Worm (Caenorhabditis elegans): ENCODE data around the gene rcq-5.

DNA sequence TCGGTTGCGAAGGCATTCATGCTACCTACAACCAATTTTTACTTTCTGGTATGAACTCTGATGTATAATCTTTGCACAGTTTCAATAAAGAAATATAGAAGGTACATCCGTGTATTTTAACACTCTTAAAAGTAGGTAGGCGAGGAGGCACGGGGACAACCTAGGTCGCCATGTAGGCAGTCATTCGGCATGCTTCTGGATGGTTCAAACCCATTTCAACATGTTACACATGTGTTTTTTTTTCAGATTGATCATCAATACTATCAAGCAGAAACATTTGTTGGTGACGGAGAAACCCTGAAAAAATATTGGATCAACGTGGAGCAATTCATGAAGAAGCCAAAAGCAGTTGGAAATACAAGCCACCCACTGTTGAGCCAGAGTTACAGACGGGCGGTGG is 50.8 kb downstream of the rcq-5 start:
- no peak for TF ChIP-seq him-1 (tag; optimal IDR thresholded peaks at IDR 0.05)
- TF ChIP-seq dao-5 (tag; optimal IDR thresholded peaks at IDR 0.05) = no peak
- no peak for TF ChIP-seq W03F9.2 (tag; optimal IDR thresholded peaks at IDR 0.05)
